Worm (Caenorhabditis elegans) whole organism, young adult: ENCODE data around the gene jtr-1.

Experiments
- C17E4.6 ChIP-seq: fragments of 200-800 bp; sonication (Bioruptor generic); IDR thresholded peaks from 2 replicates; pipeline ENCODE4 v1.3.6; 2022; ENCODE audit warnings: missing genetic modification reagents, missing genetic modification characterization, missing compliant biosample characterization
- F10E7.11 ChIP-seq: sonication (generic microtip); optimal IDR thresholded peaks from 2 replicates; lab custom pipeline; 2017; ENCODE audit warnings: mild to moderate bottlenecking, missing genetic modification characterization, moderate library complexity, missing compliant biosample characterization
- F33H1.4 ChIP-seq: fragments of 200-800 bp; sonication (Bioruptor generic); IDR thresholded peaks from 2 replicates; pipeline ENCODE4 v1.3.6; 2022; ENCODE audit warnings: missing genetic modification reagents, missing genetic modification characterization, missing compliant biosample characterization
- F39B2.1 ChIP-seq: fragments of 200-800 bp; sonication (Bioruptor generic); IDR thresholded peaks from 2 replicates; pipeline ENCODE4 v1.3.6; 2022; ENCODE audit warnings: missing genetic modification reagents, missing genetic modification characterization, missing compliant biosample characterization
- F52B5.7 ChIP-seq: sonication (generic microtip); optimal IDR thresholded peaks from 2 replicates; lab custom pipeline; 2016; ENCODE audit warnings: mild to moderate bottlenecking, missing genetic modification characterization, missing compliant biosample characterization
- F55B11.4 ChIP-seq: sonication (generic microtip); optimal IDR thresholded peaks from 2 replicates; lab custom pipeline; 2016; ENCODE audit warnings: missing compliant biosample characterization, missing genetic modification characterization, borderline replicate concordance; ENCODE audit not compliant: insufficient read depth
- F57A8.1 ChIP-seq: fragments of 200-800 bp; sonication (Bioruptor generic); optimal IDR thresholded peaks from 2 replicates; lab custom pipeline; 2018; ENCODE audit warnings: mild to moderate bottlenecking, missing genetic modification characterization, moderate library complexity, missing compliant biosample characterization
- Y79H2A.3 ChIP-seq: fragments of 200-800 bp; sonication (Bioruptor generic); conservative IDR thresholded peaks from 2 replicates; pipeline ENCODE4 v1.3.6; 2022; ENCODE audit warnings: missing genetic modification reagents, missing genetic modification characterization, missing compliant biosample characterization
- ZK185.1 ChIP-seq: sonication (generic microtip); optimal IDR thresholded peaks from 2 replicates; lab custom pipeline; 2016; ENCODE audit warnings: mild to moderate bottlenecking, missing genetic modification characterization, missing compliant biosample characterization; ENCODE audit not compliant: poor library complexity, severe bottlenecking
- akir-1 ChIP-seq: fragments of 200-800 bp; sonication (Bioruptor generic); optimal IDR thresholded peaks from 2 replicates; lab custom pipeline; 2018; ENCODE audit warnings: mild to moderate bottlenecking, missing genetic modification characterization, moderate library complexity, missing compliant biosample characterization
- atf-7 ChIP-seq: sonication (generic microtip); optimal IDR thresholded peaks from 2 replicates; lab custom pipeline; 2017; ENCODE audit warnings: mild to moderate bottlenecking, missing genetic modification characterization, missing compliant biosample characterization
- athp-1 ChIP-seq: sonication (generic microtip); optimal IDR thresholded peaks from 2 replicates; lab custom pipeline; 2017; ENCODE audit warnings: mild to moderate bottlenecking, missing genetic modification characterization, missing compliant biosample characterization
- bed-2 ChIP-seq: fragments of 200-800 bp; sonication (Bioruptor generic); IDR thresholded peaks from 2 replicates; pipeline ENCODE4 v1.3.6; 2022; ENCODE audit warnings: missing genetic modification reagents, missing genetic modification characterization, missing compliant biosample characterization
- ceh-58 ChIP-seq: fragments of 200-800 bp; sonication (Bioruptor generic); IDR thresholded peaks from 2 replicates; pipeline ENCODE4 v1.3.6; 2022; ENCODE audit warnings: missing genetic modification characterization, missing compliant biosample characterization
- ceh-79 ChIP-seq: sonication (generic microtip); optimal IDR thresholded peaks from 2 replicates; lab custom pipeline; 2017; ENCODE audit warnings: mild to moderate bottlenecking, missing genetic modification characterization, missing compliant biosample characterization
- ekl-4 ChIP-seq: fragments of 200-800 bp; sonication (Bioruptor generic); IDR thresholded peaks from 2 replicates; pipeline ENCODE4 v1.3.6; 2022; ENCODE audit warnings: missing genetic modification reagents, missing genetic modification characterization, missing compliant biosample characterization
- ets-4 ChIP-seq: fragments of 200-800 bp; sonication (Bioruptor generic); optimal IDR thresholded peaks from 2 replicates; lab custom pipeline; 2018; ENCODE audit warnings: mild to moderate bottlenecking, missing genetic modification characterization, missing compliant biosample characterization
- hmg-20 ChIP-seq: fragments of 200-800 bp; sonication (Bioruptor generic); IDR thresholded peaks from 2 replicates; pipeline ENCODE4 v1.3.6; 2022; ENCODE audit warnings: missing genetic modification reagents, missing genetic modification characterization, missing compliant biosample characterization
- hsf-1 ChIP-seq: fragments of 200-800 bp; sonication (Bioruptor generic); IDR thresholded peaks from 2 replicates; pipeline ENCODE4 v1.3.6; 2022; ENCODE audit warnings: missing genetic modification reagents, missing genetic modification characterization, missing compliant biosample characterization
- let-607 ChIP-seq, 2 experiments: fragments of 200-800 bp in 1 of 2; sonication (Bioruptor generic) in 1 of 2; sonication (generic microtip) in 1 of 2; optimal IDR thresholded peaks; 2 replicates each; lab custom pipeline; 2016 to 2018; ENCODE audit warnings: mild to moderate bottlenecking in 2 of 2, missing compliant biosample characterization in 2 of 2, missing genetic modification characterization in 2 of 2, moderate library complexity in 2 of 2, missing genotype in 1 of 2
- lir-1 ChIP-seq: fragments of 200-800 bp; sonication (Bioruptor generic); conservative IDR thresholded peaks from 2 replicates; pipeline ENCODE4 v1.3.6; 2022; ENCODE audit warnings: missing genetic modification reagents, missing genetic modification characterization, missing compliant biosample characterization
- lsy-27 ChIP-seq: sonication (generic microtip); optimal IDR thresholded peaks from 2 replicates; lab custom pipeline; 2017; ENCODE audit warnings: missing genetic modification characterization, mild to moderate bottlenecking, missing compliant biosample characterization, antibody characterized with exemption, missing genotype, borderline replicate concordance; ENCODE audit not compliant: insufficient read depth
- madf-8 ChIP-seq: fragments of 200-800 bp; sonication (Bioruptor generic); conservative IDR thresholded peaks from 2 replicates; pipeline ENCODE4 v1.3.6; 2022; ENCODE audit warnings: missing genetic modification reagents, missing genetic modification characterization, missing compliant biosample characterization
- rec-8 ChIP-seq, 2 experiments: sonication (generic microtip); optimal IDR thresholded peaks; 2 replicates each; lab custom pipeline; 2016; ENCODE audit warnings: mild to moderate bottlenecking in 2 of 2, missing genetic modification characterization in 2 of 2, missing genetic modification reagents in 2 of 2, missing genotype in 2 of 2, missing biosample characterization in 1 of 2, missing compliant biosample characterization in 1 of 2, moderate library complexity in 1 of 2
- snpc-1.1 ChIP-seq: sonication (generic microtip); optimal IDR thresholded peaks from 2 replicates; lab custom pipeline; 2017; ENCODE audit warnings: missing genetic modification characterization, mild to moderate bottlenecking, missing compliant biosample characterization, antibody characterized with exemption, moderate library complexity, missing genotype, missing genetic modification reagents; ENCODE audit not compliant: insufficient read depth
- snpc-3.4 ChIP-seq: sonication (generic microtip); optimal IDR thresholded peaks from 2 replicates; lab custom pipeline; 2017; ENCODE audit warnings: missing genetic modification characterization, mild to moderate bottlenecking, missing compliant biosample characterization, antibody characterized with exemption, moderate library complexity, missing genotype, missing genetic modification reagents
- sptf-2 ChIP-seq: fragments of 200-800 bp; sonication (Bioruptor generic); optimal IDR thresholded peaks from 2 replicates; lab custom pipeline; 2018; ENCODE audit warnings: mild to moderate bottlenecking, missing genetic modification characterization, missing compliant biosample characterization
- ztf-18 ChIP-seq: sonication (generic microtip); optimal IDR thresholded peaks from 2 replicates; lab custom pipeline; 2016; ENCODE audit warnings: missing genotype, mild to moderate bottlenecking, missing genetic modification characterization, missing compliant biosample characterization
- ztf-22 ChIP-seq: fragments of 200-800 bp; sonication (Bioruptor generic); optimal IDR thresholded peaks from 2 replicates; lab custom pipeline; 2018; ENCODE audit warnings: mild to moderate bottlenecking, missing genetic modification characterization, moderate library complexity, missing compliant biosample characterization
- ztf-25 ChIP-seq: fragments of 200-800 bp; sonication (Bioruptor generic); IDR thresholded peaks from 2 replicates; pipeline ENCODE4 v1.3.6; 2022; ENCODE audit warnings: missing genetic modification reagents, missing genetic modification characterization, missing compliant biosample characterization

The jtr-1 gene

DNA sequence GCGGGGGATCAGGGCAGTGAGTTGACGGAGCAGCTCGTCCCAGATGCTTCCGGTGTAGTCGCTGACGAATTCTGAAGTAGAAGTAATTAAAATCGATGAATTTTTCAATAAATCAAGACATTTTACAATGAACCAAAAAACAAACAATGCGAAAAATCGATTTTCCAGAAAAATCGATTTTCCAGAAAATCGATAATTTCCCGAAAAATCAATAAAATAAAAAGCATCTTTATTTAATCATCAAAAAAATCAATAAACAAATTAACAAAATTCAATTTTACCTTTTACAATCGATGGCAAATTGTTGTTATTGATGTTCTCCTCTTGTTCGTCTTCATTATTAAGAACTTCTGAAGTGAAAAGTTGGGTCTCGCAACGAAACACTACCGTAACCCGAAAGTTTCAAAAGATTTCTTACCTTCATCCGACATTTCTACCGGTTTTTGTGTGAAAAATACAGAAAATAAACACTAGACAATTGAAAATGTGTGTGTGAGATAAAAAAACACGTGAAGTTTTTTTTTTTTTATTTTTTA, 13.9 kb downstream of the jtr-1 start, which contains the start of gene clp-6:
Gene clp-6 (minus strand): TSS at position 486 of the 536 bp plus-strand sequence.
- TF ChIP-seq akir-1 (GFP tag; lab: Kevin White, UChicago) (no peak), snpc-1.1 (tag; lab: Kevin White, UChicago) (no peak), sptf-2 (GFP tag; lab: Kevin White, UChicago) (no peak), lir-1 (no peak), let-607 (tag; optimal IDR thresholded peaks at IDR 0.05; lab: Kevin White, UChicago) (no peak), madf-8 (GFP tag; lab: Robert Waterston, UW) (no peak), ceh-79 (tag; lab: Kevin White, UChicago) (no peak), F55B11.4 (no peak), hsf-1 (no peak), ztf-22 (GFP tag; lab: Kevin White, UChicago) (no peak)

DNA sequence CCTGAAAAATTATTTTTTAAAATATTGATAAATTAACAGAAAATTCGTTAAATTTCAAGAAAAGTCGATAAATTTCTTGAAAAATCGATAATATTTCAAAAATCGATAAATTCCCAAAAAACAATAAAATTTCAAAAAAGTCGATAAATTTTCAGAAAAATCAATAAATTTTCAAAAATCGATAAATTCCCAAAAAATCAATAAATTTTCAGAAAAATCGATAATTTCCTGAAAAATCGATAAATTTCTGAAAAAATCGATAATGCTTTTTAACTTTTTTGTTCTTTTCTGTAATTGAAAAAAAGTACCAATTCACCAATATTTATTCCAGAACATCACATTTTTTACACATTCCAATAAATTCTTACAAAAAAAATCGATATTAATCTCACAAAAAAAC, 14.4 kb downstream of the jtr-1 start:
- no peak for TF ChIP-seq F39B2.1

ce11 chrIV:1437625-1438024, 16.9 kb downstream of the jtr-1 start:
- TF ChIP-seq C17E4.6 (GFP tag; lab: Robert Waterston, UW): no peak
- no peak for TF ChIP-seq F57A8.1 (GFP tag; lab: Kevin White, UChicago)
- no peak for TF ChIP-seq bed-2
- TF ChIP-seq rec-8 (tag; optimal IDR thresholded peaks at IDR 0.05; lab: Kevin White, UChicago): no peak
- no peak for TF ChIP-seq F52B5.7 (tag; lab: Kevin White, UChicago)
- TF ChIP-seq ets-4 (GFP tag; lab: Kevin White, UChicago): no peak
- TF ChIP-seq atf-7 (tag; lab: Kevin White, UChicago): no peak

DNA sequence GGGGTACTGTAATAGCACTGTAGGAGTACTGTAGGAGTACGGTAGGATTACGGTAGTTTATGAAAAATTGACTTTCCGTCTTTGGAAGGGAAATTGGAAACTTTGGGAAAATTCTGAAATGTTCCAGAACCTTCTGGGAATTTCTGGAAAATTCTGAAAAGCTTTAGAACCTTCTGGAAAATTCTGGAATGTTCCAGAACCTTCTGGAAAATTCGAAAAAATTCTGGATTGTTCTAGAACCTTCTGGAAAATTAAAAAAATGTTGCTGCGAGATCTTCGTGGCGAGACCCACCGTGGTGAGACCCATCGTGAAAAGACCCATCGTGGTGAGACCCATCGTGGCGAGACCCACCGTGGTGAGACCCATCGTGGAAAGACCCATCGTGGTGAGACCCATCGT, 19.4 kb downstream of the jtr-1 start:
- TF ChIP-seq ekl-4 (GFP tag; lab: Robert Waterston, UW) (0 out of 2 replicates have a peak, but pooled peaks have one; percentile 28), F33H1.4 (peak; percentile 20; the same call in 1 of the 2 replicates), ztf-25 (0 out of 2 replicates have a peak, but pooled peaks have one; percentile 13), Y79H2A.3 (GFP tag; lab: Robert Waterston, UW) (0 out of 2 replicates have a peak, but pooled peaks have one; percentile 13), hsf-1 (peak; percentile 94)

DNA sequence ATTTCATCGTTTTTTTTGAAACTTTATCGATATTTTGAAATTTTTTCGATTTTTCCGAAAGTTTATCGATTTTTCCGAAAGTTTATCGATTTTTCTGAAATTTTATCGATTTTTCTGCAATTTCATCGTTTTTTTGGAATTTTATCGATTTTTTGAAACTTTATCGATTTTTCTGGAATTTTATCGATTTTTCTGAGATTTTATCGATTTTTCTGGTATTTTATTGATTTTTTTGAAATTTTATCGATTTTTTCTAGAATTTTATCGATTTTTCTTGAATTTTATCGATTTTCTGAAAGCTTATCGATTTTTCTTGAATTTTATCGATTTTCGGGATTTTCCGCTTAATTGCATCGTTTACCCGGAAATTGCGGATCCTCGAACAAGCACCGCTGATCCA, 22.8 kb downstream of the jtr-1 start:
- TF ChIP-seq snpc-3.4 (tag; lab: Kevin White, UChicago): no peak
- TF ChIP-seq athp-1 (tag; lab: Kevin White, UChicago): no peak
- TF ChIP-seq hmg-20 (GFP tag; lab: Robert Waterston, UW): no peak
- TF ChIP-seq lsy-27 (tag; lab: Kevin White, UChicago): no peak
- no peak for TF ChIP-seq ceh-58 (GFP tag; lab: Robert Waterston, UW)
- TF ChIP-seq ZK185.1: no peak
- no peak for TF ChIP-seq ztf-18 (tag; lab: Kevin White, UChicago)
- TF ChIP-seq snpc-1.1 (tag; lab: Kevin White, UChicago): no peak
- TF ChIP-seq F10E7.11 (tag; lab: Kevin White, UChicago): no peak
- TF ChIP-seq madf-8 (GFP tag; lab: Robert Waterston, UW): no peak
- TF ChIP-seq, all 124 proteins: peak for 0
